Fruit fly (Drosophila melanogaster): ENCODE results near the gene CG31789.

The CG31789 gene

dm6 chr2L:18605549-18605948, at the start of gene CG31789:
Gene CG31789, plus strand, starts transcription at chr2L:18605928.
- TF ChIP-seq CG8478 (optimal IDR thresholded peaks at IDR 0.05) (no peak), CTCF (optimal IDR thresholded peaks at IDR 0.05) (no peak)

dm6 chr2L:18556384-18556783, 49.3 kb upstream of the CG31789 start:
- TF ChIP-seq CTCF (optimal IDR thresholded peaks at IDR 0.05), result no peak
- TF ChIP-seq CG8478 (optimal IDR thresholded peaks at IDR 0.05), result no peak

DNA sequence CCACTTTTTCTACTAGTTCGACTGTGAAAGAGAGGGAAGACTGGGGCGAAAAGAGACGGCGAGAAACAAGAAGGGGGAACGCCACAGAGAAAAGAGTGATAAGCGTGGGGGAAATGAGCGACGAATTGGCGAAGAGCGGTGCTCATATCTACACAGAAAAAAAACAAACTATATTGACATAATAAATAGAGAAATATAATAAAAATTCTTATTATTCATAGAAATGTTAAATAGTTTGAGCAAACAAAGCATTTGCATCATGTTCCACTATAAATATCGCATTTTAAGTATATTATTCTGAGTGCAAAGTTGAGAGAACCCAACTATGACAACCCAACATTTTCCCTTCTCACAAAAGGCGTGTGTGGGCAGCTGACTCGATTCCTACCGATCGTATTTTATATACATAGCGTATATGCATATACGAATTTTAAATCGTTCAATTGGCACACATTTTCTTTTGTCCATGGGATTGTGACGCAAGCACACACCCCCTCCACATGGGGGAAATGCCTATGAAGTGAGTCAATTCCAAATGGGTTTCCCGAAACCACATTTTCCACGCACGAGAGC, 47.7 kb upstream of the CG31789 start:
- TF ChIP-seq CG8478 (optimal IDR thresholded peaks at IDR 0.05) (no peak), CTCF (optimal IDR thresholded peaks at IDR 0.05) (no peak)

dm6 chr2L:18559084-18559483, 46.6 kb upstream of the CG31789 start:
- TF ChIP-seq CTCF (optimal IDR thresholded peaks at IDR 0.05), result no peak

dm6 chr2L:18561018-18561417, 44.7 kb upstream of the CG31789 start:
- TF ChIP-seq CTCF (optimal IDR thresholded peaks at IDR 0.05) (no peak), CG8478 (optimal IDR thresholded peaks at IDR 0.05) (no peak)

dm6 chr2L:18561522-18562119, 44.1 kb upstream of the CG31789 start:
- TF ChIP-seq CG8478 (optimal IDR thresholded peaks at IDR 0.05) (no peak), CTCF (optimal IDR thresholded peaks at IDR 0.05) (no peak)

- no peak for TF ChIP-seq CTCF (optimal IDR thresholded peaks at IDR 0.05)
- no peak for TF ChIP-seq CG8478 (optimal IDR thresholded peaks at IDR 0.05)
These were observed 43.2 kb upstream of the CG31789 start for dm6 chr2L:18562573-18562972.

DNA sequence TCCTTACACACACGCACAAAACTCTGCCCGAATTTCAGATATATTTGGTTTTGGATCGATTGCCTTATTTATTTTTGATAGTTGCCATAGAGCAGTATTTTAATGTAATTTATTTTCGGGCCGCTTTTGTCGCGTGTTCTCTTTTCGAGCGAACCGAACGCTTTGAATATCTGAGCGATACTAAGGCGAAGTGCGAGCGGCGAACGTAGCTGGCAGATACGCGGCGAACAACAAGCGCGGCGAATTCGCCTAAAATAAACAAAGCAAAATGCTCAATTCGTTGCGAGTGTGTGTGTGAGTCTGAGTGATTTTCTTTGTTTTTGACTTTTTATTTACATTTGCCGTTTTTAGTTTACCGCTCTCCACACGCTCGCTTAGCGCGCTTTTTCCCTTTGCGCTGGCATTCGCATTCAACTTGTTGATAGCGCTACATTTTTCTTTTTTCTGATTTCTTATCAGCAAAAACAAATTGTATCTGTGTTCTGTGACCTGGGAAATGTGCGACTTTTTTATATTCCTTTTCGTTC, 42.6 kb upstream of the CG31789 start:
- TF ChIP-seq CG8478 (optimal IDR thresholded peaks at IDR 0.05) (no peak), CTCF (optimal IDR thresholded peaks at IDR 0.05) (no peak)

dm6 chr2L:18563991-18564390, 41.7 kb upstream of the CG31789 start:
- TF ChIP-seq CTCF (optimal IDR thresholded peaks at IDR 0.05) (no peak), CG8478 (optimal IDR thresholded peaks at IDR 0.05) (no peak)

dm6 chr2L:18564417-18564816, 41.3 kb upstream of the CG31789 start:
- TF ChIP-seq CTCF (optimal IDR thresholded peaks at IDR 0.05) (no peak), CG8478 (optimal IDR thresholded peaks at IDR 0.05) (no peak)

- TF ChIP-seq CG8478 (optimal IDR thresholded peaks at IDR 0.05), result no peak
- no peak for TF ChIP-seq CTCF (optimal IDR thresholded peaks at IDR 0.05)
These were observed 39.2 kb upstream of the CG31789 start for dm6 chr2L:18566235-18567158.

DNA sequence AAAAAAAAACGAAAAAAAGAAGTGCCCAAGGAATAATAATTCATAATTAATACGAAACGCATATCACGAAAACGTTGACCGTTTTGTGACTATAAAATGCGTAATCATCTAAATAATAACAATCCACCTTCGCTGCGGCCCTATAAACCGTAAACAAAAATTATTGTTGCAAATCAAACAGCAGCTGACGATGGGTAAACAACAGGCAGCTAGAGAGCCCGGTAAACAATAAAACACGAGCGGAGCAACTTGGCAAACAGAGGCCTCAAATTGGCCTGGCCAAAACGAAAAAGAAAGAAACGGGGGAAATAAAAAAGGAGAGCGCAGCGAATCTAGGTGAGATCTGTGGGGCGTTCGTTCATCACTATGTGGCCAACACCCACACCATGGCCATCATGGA, 38.2 kb upstream of the CG31789 start:
- TF ChIP-seq CTCF (optimal IDR thresholded peaks at IDR 0.05) (no peak), CG8478 (optimal IDR thresholded peaks at IDR 0.05) (no peak)

DNA sequence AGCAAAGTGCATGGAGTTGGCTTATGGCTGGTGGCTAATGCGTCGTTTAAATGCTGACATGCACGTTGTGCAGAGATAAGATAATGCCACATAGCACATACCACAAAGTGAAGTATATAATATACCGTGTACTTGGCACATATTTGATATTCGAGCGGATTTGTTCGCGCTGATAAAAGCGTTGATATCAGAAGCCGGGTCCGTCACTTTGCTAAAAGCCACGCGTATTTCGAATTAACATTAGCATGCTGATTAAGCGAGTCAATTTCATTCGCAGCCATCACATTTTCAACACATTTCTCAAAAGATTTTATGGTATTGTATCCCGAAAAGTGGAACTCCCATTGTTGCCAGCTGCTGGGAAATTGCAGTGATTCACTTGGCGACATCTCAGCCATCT, 37.0 kb upstream of the CG31789 start:
- TF ChIP-seq CG8478 (optimal IDR thresholded peaks at IDR 0.05) (no peak), CTCF (optimal IDR thresholded peaks at IDR 0.05) (no peak)

- TF ChIP-seq CTCF (optimal IDR thresholded peaks at IDR 0.05), result no peak
- TF ChIP-seq CG8478 (optimal IDR thresholded peaks at IDR 0.05), result no peak
These were observed 33.9 kb upstream of the CG31789 start for dm6 chr2L:18571724-18572427.
